Fruit fly (Drosophila melanogaster): ENCODE data around the gene Ugt302C1.

The Ugt302C1 gene

dm6 chr3R:11198062-11198472 lies 41.2 kb downstream of the Ugt302C1 start (continued):
- TF ChIP-seq Hr78 (GFP tag; optimal IDR thresholded peaks at IDR 0.05), result no peak
- no peak for TF ChIP-seq CG12942 (GFP tag; optimal IDR thresholded peaks at IDR 0.05)
- no peak for TF ChIP-seq ase (GFP tag; IDR thresholded peaks at IDR 0.05)
- TF ChIP-seq CG16815 (GFP tag; optimal IDR thresholded peaks at IDR 0.05), result no peak
- TF ChIP-seq grau (tag; optimal IDR thresholded peaks at IDR 0.05), result peak; percentile 15
- TF ChIP-seq cg (GFP tag; optimal IDR thresholded peaks at IDR 0.05), result peak; percentile 25
- peak; percentile 12 for TF ChIP-seq Fer3 (tag; optimal IDR thresholded peaks at IDR 0.05)
- TF ChIP-seq CG14965 (GFP tag; optimal IDR thresholded peaks at IDR 0.05; ENCODE audit: borderline replicate concordance), result no peak
- TF ChIP-seq CG2120 (GFP tag; optimal IDR thresholded peaks at IDR 0.05), result peak; percentile 3
- TF ChIP-seq CG12744 (GFP tag; optimal IDR thresholded peaks at IDR 0.05), result no peak
- peak; percentile 46; the same call in 1 of the 2 replicates for TF ChIP-seq CG14014 (GFP tag; IDR thresholded peaks at IDR 0.05)
- TF ChIP-seq tin (GFP tag; optimal IDR thresholded peaks at IDR 0.05), result no peak
- no peak for TF ChIP-seq wor (GFP tag; IDR thresholded peaks at IDR 0.05)
- TF ChIP-seq CG11398 (GFP tag; optimal IDR thresholded peaks at IDR 0.05), result no peak
- TF ChIP-seq CG12391 (tag; optimal IDR thresholded peaks at IDR 0.05), result no peak
- no peak for TF ChIP-seq CG5953 (GFP tag; IDR thresholded peaks at IDR 0.05)
- TF ChIP-seq knrl (GFP tag; IDR thresholded peaks at IDR 0.05; ENCODE audit: partially characterized antibody), result no peak
- TF ChIP-seq Trl (optimal IDR thresholded peaks at IDR 0.05), result peak; percentile 48 to 70
- no peak for TF ChIP-seq Trl (GFP tag; optimal IDR thresholded peaks at IDR 0.05)
- TF ChIP-seq insv (GFP tag; optimal IDR thresholded peaks at IDR 0.05), result no peak
- TF ChIP-seq h (optimal IDR thresholded peaks at IDR 0.05), result no peak
- TF ChIP-seq CG9876 (GFP tag; optimal IDR thresholded peaks at IDR 0.05), result no peak
- TF ChIP-seq ato (GFP tag; IDR thresholded peaks at IDR 0.05; ENCODE audit: partially characterized antibody), result no peak
- TF ChIP-seq Ssrp (tag; optimal IDR thresholded peaks at IDR 0.05), result no peak
- no peak for TF ChIP-seq CG8290 (GFP tag; optimal IDR thresholded peaks at IDR 0.05)
- peak in 1 of 2 experiments; percentile 72 for TF ChIP-seq CG8290 (tag; optimal IDR thresholded peaks at IDR 0.05)
- TF ChIP-seq Camta (GFP tag; optimal IDR thresholded peaks at IDR 0.05), result no peak
- TF ChIP-seq CG8359 (GFP tag; optimal IDR thresholded peaks at IDR 0.05; ENCODE audit: borderline replicate concordance), result no peak
- no peak for TF ChIP-seq NC2β (GFP tag; optimal IDR thresholded peaks at IDR 0.05)
- no peak for TF ChIP-seq CG11560 (tag; IDR thresholded peaks at IDR 0.05)
- peak; percentile 23 for TF ChIP-seq CG7987 (GFP tag; optimal IDR thresholded peaks at IDR 0.05)
- no peak for TF ChIP-seq CTCF (GFP tag; optimal IDR thresholded peaks at IDR 0.05)
- peak; percentile 52; the same call in 1 of the 2 replicates for TF ChIP-seq rib (GFP tag; IDR thresholded peaks at IDR 0.05)
- TF ChIP-seq CG12236 (GFP tag; optimal IDR thresholded peaks at IDR 0.05), result no peak
- TF ChIP-seq crc (GFP tag; optimal IDR thresholded peaks at IDR 0.05), result no peak
- TF ChIP-seq lbe (GFP tag; optimal IDR thresholded peaks at IDR 0.05), result no peak
- TF ChIP-seq twi (tag; optimal IDR thresholded peaks at IDR 0.05), result no peak
- no peak for TF ChIP-seq tgo (GFP tag; IDR thresholded peaks at IDR 0.05)
- no peak for TF ChIP-seq CG17328 (GFP tag; IDR thresholded peaks at IDR 0.05)
- peak; percentile 54 for TF ChIP-seq CG32532 (GFP tag; IDR thresholded peaks at IDR 0.05)
- TF ChIP-seq br (optimal IDR thresholded peaks at IDR 0.05), result no peak
- TF ChIP-seq Dad (GFP tag; optimal IDR thresholded peaks at IDR 0.05), result peak; percentile 18
- peak; percentile 18 for TF ChIP-seq gro (GFP tag; optimal IDR thresholded peaks at IDR 0.05)
- TF ChIP-seq CG9727 (GFP tag; optimal IDR thresholded peaks at IDR 0.05), result no peak
- TF ChIP-seq C15 (GFP tag; IDR thresholded peaks at IDR 0.05), result no peak
- TF ChIP-seq inv (GFP tag; IDR thresholded peaks at IDR 0.05; ENCODE audit: partially characterized antibody), result no peak
- TF ChIP-seq CG4707 (GFP tag; optimal IDR thresholded peaks at IDR 0.05), result no peak
- TF ChIP-seq toy (GFP tag; IDR thresholded peaks at IDR 0.05), result no peak
- no peak for TF ChIP-seq Nf-YC (tag; optimal IDR thresholded peaks at IDR 0.05)
- no peak for TF ChIP-seq CG15011 (GFP tag; optimal IDR thresholded peaks at IDR 0.05)
- no peak for TF ChIP-seq Opbp (GFP tag; IDR thresholded peaks at IDR 0.05; ENCODE audit: partially characterized antibody)
- no peak for TF ChIP-seq CG17359 (tag; optimal IDR thresholded peaks at IDR 0.05)
- TF ChIP-seq Pdp1 (GFP tag; optimal IDR thresholded peaks at IDR 0.05), result peak in 1 of 2 experiments; percentile 92
